Worm (Caenorhabditis elegans): ENCODE measurements around the gene R160.5.

The R160.5 gene

ce11 chrX:4368800-4369199 lies 1.9 kb downstream of the R160.5 start, which contains the start of gene R160.4:
Gene R160.4 (minus strand): TSS chrX:4368900.
- no peak for TF ChIP-seq T20F7.1 (GFP tag; optimal IDR thresholded peaks at IDR 0.05)
- TF ChIP-seq lin-29 (GFP tag; IDR thresholded peaks at IDR 0.05) = no peak
- TF ChIP-seq ceh-62 (tag; optimal IDR thresholded peaks at IDR 0.05) = no peak
- TF ChIP-seq Y5F2A.4 (GFP tag; optimal IDR thresholded peaks at IDR 0.05) = no peak
- TF ChIP-seq F44E2.7 (GFP tag; IDR thresholded peaks at IDR 0.05) = no peak
- TF ChIP-seq lir-3 (tag; optimal IDR thresholded peaks at IDR 0.05) = no peak

ce11 chrX:4367414-4367813 lies 3.2 kb downstream of the R160.5 start, which contains the start of gene R160.10:
Gene R160.10 (minus strand): TSS chrX:4367514.
- TF ChIP-seq ceh-62 (tag; optimal IDR thresholded peaks at IDR 0.05) (no peak), unc-62 (GFP tag; optimal IDR thresholded peaks at IDR 0.05 in 1 of 2) (peak in 1 of 2 experiments; percentile 36), unc-62 (tag; optimal IDR thresholded peaks at IDR 0.05) (no peak)

ce11 chrX:4366231-4366630 lies 4.4 kb downstream of the R160.5 start, which contains the start of gene R160.3:
Gene R160.3 (minus strand): TSS chrX:4366331.
- TF ChIP-seq nhr-28 (tag; optimal IDR thresholded peaks at IDR 0.05) (no peak), nhr-237 (tag; optimal IDR thresholded peaks at IDR 0.05) (no peak), rbr-2 (tag; optimal IDR thresholded peaks at IDR 0.05) (no peak), tra-1 (GFP tag; IDR thresholded peaks at IDR 0.05) (no peak), fkh-10 (GFP tag; optimal IDR thresholded peaks at IDR 0.05) (no peak), lin-39 (tag; optimal IDR thresholded peaks at IDR 0.05) (no peak), F44E2.7 (GFP tag; IDR thresholded peaks at IDR 0.05) (no peak)

- TF ChIP-seq mxl-2 (GFP tag; conservative IDR thresholded peaks at IDR 0.05) (no peak), saeg-2 (GFP tag; IDR thresholded peaks at IDR 0.05) (no peak), pha-4 (GFP tag; IDR thresholded peaks at IDR 0.05) (no peak), pha-4 (tag; optimal IDR thresholded peaks at IDR 0.05) (no peak), hlh-11 (tag; optimal IDR thresholded peaks at IDR 0.05) (no peak), T26A8.4 (GFP tag; IDR thresholded peaks at IDR 0.05) (no peak), F26F4.8 (GFP tag; conservative IDR thresholded peaks at IDR 0.05) (no peak), jun-1 (tag; optimal IDR thresholded peaks at IDR 0.05) (no peak), lin-38 (GFP tag; IDR thresholded peaks at IDR 0.05) (no peak), hif-1 (tag; optimal IDR thresholded peaks at IDR 0.05) (no peak), cey-2 (tag; optimal IDR thresholded peaks at IDR 0.05; ENCODE audit: borderline replicate concordance, insufficient read depth) (no peak), nhr-48 (tag; optimal IDR thresholded peaks at IDR 0.05) (no peak), nhr-41 (GFP tag; IDR thresholded peaks at IDR 0.05) (no peak), unc-39 (tag; optimal IDR thresholded peaks at IDR 0.05) (no peak), aha-1 (tag) (no peak)
Measured at ce11 chrX:4364877-4365276, 5.8 kb downstream of the R160.5 start, which contains the start of gene F14H12.8. Gene F14H12.8 (minus strand): TSS chrX:4364977.

ce11 chrX:4363200-4363599 lies 7.5 kb downstream of the R160.5 start, which contains the start of gene F14H12.17:
Gene F14H12.17 (minus strand): TSS chrX:4363300.
- no peak for TF ChIP-seq F44E2.7 (GFP tag; IDR thresholded peaks at IDR 0.05)
- no peak for TF ChIP-seq nhr-77 (tag; optimal IDR thresholded peaks at IDR 0.05)

- TF ChIP-seq F26F4.8 (GFP tag; conservative IDR thresholded peaks at IDR 0.05) = no peak
- TF ChIP-seq aha-1 (tag) = no peak
- no peak for TF ChIP-seq snpc-4 (tag; optimal IDR thresholded peaks at IDR 0.05)
- TF ChIP-seq ceh-32 (tag; optimal IDR thresholded peaks at IDR 0.05; ENCODE audit: poor library complexity) = no peak
- TF ChIP-seq nhr-41 (GFP tag; IDR thresholded peaks at IDR 0.05) = no peak
- no peak for TF ChIP-seq nhr-237 (tag; optimal IDR thresholded peaks at IDR 0.05)
- no peak for TF ChIP-seq arid-1 (GFP tag; conservative IDR thresholded peaks at IDR 0.05)
- no peak for TF ChIP-seq lsy-2 (tag; optimal IDR thresholded peaks at IDR 0.05)
Measured at ce11 chrX:4362522-4362921, 8.1 kb downstream of the R160.5 start, which contains the start of gene F14H12.7. Gene F14H12.7 (minus strand): TSS chrX:4362622.

Data from whole organism, L4 larva.